Fruit fly (Drosophila melanogaster) ovary, adult (tissue): ENCODE results near the gene Hk.

ENCODE experiments used
- CG17801 ChIP-seq: fragments of 200-800 bp; optimal IDR thresholded peaks from 2 replicates; lab custom pipeline; 2019; ENCODE audit warnings: missing biosample characterization, mild to moderate bottlenecking, missing genetic modification characterization, moderate library complexity; ENCODE audit not compliant: partially characterized antibody

Gene Hk

DNA sequence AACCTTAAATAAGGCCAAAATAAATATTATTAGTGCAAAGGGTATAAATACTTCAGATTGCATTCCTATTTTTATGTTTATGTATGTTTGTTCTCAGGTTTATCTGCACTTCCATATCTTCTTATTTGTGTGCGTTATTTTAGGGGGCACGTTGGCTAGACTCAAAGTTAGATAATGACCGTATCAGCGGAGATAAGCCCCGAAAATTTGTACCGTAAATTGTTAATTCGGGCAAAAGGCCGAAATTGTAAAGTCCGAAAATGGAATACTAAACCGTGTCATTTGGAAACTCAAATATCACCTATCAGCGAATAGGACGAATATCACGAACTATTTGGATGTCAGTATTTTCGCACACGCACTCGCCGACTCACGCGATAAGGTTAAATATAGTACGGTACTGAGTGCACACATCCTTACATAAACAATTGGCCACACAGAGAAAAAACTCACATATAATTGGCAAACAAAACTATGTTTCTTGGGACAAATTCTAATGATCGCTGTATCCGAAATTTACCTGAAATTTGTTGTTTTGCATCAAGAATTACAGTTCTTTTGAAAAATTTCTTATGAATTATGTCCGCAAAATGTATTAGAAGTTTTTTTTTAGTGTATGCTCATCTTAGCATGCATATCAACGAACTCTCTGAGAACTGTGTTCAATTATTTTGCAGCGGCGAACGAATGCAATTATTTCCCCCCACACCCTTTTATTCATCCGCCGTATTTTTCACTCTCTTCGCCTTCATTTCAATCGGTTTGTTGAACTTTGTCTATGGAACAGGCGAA is at the start of gene Hk:
Gene Hk, minus strand, starts transcription at position 321 of the 792 bp plus-strand sequence.
- TF ChIP-seq CG17801 (GFP tag; lab: Kevin White, UChicago): no peak

dm6 chrX:10308996-10309395 is 45.7 kb upstream of the Hk start:
- no peak for TF ChIP-seq CG17801 (GFP tag; lab: Kevin White, UChicago)

dm6 chrX:10307955-10308354 is 44.7 kb upstream of the Hk start:
- no peak for TF ChIP-seq CG17801 (GFP tag; lab: Kevin White, UChicago)

DNA sequence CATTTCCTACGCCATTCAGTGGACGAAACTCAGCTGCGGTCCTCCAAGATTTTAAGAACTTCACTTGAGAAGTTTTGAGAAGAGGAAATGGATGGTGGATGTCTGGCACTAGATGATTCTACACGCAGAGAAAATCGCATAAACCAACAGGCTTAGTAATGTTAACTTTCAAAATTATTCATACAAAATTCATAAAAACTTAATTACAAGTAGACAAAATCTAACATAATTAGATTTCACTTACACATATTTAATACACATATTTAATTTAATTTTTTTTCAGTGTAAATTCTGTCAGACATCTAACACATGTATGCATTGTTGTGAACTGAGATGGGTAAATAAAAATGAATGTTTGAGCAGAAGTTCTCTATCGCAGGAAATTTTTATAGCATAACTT is 36.9 kb upstream of the Hk start:
- TF ChIP-seq CG17801 (GFP tag; lab: Kevin White, UChicago): no peak

dm6 chrX:10290761-10291041 is 27.4 kb upstream of the Hk start:
- no peak for TF ChIP-seq CG17801 (GFP tag; lab: Kevin White, UChicago)

- no peak for TF ChIP-seq CG17801 (GFP tag; lab: Kevin White, UChicago)
Observed at dm6 chrX:10289935-10290760, 26.9 kb upstream of the Hk start.

DNA sequence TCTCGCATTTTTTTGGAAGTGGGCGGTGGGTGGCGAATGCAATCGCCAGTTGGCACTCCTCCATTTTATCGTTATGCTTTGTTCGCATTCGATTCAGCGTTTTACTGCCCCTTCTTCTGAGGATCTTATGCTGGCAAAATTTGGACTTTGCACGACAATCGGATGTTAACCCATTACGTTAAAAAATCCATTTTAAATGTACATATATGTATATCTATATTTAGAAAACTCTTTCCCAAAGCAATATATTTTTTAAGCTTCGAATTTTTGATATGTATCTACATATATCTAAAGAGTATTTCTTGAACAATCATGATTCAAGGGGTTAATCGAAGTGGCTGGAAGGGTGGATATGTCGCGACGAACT is 2.7 kb upstream of the Hk start:
- peak; percentile 12 for TF ChIP-seq CG17801 (GFP tag; lab: Kevin White, UChicago)

- TF ChIP-seq CG17801 (GFP tag; lab: Kevin White, UChicago): peak; percentile 54
Observed at dm6 chrX:10265213-10266017, 2.1 kb upstream of the Hk start, which contains the start of gene CG12643. CG12643 (minus strand) TSS chrX:10265263.

DNA sequence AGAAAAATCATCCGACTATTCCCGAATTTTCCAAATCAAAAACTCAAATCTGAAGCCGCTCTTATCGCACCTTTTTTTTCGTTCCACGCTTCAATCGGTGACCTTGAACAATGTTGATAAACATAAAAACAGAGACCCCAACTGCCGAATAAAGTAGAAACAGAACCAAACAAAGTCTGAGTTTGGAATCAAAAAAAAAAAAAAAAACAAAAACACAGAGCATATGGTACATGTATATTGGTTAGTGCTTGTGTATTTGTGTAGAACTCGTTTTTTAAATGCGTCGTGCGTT is 618 bp upstream of the Hk start:
- no peak for TF ChIP-seq CG17801 (GFP tag; lab: Kevin White, UChicago)

dm6 chrX:10261172-10261571 is 2.1 kb downstream of the Hk start:
- TF ChIP-seq CG17801 (GFP tag; lab: Kevin White, UChicago): no peak

DNA sequence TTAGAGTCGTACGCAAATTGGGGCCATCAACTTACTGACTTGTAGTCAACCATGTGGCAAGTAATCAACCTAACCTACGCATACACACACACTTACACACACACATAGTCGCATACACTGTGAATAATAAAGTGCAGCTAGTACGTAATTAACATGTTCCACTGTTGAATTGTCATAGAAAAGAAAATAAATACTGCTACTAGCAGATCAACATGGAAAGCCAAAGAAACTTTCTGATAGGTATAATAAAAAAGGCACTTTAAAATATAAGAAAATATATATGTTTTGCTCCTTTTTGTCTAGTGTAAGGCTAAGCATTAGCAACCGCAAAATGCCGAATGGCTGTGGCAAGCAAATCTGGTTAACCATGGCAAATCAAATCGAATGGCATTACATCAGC is 3.8 kb downstream of the Hk start:
- TF ChIP-seq CG17801 (GFP tag; lab: Kevin White, UChicago): no peak

DNA sequence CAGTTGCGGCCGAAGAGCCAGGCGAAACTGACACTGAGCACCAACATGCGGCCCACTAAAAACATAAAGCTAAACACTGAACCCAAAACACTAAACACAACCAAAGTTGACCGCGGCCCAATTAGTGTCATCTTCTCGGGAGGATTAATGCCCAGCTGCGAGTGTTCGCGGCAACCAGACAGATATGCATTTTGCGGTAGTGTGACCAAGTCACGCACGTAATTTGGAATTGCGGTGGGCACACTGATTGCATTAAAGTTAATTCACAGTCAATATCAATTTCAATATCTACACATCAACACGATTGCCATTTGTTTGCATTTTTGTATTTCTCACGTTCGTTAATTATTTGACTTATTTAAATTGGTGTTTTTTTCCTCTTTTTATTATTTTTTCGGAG is 7.1 kb downstream of the Hk start:
- TF ChIP-seq CG17801 (GFP tag; lab: Kevin White, UChicago): no peak

DNA sequence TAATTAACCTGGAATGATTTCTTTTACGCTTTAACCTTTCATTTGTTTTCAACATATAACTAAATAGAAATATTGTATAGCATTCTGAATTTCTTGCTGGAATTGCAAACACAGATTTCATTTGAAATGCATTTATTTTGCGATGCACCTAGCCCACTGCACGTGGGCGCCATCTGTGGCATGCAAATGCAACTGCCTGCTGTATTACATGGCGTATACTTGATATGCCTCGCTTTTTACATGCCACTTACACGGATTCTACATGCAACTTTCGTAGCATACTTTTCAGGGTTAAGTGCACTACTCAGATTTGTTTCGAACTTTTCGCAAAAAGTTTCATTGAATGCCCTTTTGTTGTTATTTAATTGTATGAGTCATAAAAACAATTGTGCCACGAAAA is 10.5 kb downstream of the Hk start:
- no peak for TF ChIP-seq CG17801 (GFP tag; lab: Kevin White, UChicago)

DNA sequence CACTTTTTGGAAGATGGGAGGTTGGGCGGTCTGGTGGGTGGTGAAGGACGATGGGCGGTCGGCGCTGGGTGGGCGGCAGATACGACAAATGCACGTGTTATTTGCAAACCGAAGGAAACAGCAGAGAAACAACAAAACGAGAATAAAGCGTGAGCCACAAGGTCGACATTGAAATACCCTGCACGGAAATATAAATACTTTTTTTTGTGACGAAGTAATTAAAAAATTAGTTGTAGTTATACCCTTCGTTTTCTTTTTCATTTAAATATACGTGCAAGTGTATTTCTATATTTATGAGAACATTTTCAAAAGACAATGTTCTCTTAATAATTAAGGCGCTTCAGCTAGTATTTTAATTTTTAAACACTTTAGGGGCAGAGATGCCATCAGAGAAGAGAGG is 12.6 kb downstream of the Hk start:
- TF ChIP-seq CG17801 (GFP tag; lab: Kevin White, UChicago): no peak

DNA sequence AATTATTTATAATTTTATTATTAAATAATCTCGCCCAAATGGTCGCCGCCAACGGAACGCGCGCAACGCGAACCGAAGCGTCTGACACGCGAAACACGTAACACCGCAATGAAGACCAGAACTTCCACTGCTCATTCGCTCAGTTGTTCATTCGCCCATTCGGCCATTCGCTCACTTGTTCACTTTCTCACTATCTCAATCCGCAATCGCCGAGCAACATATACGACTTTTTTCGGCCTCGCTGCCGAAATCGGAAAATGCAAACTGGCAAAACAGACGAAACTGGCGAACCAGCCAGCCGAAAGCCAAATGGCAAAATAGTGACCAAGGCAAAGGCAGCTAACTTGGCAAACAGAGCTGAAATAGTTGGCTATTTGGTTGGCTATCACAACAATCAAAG is 13.3 kb downstream of the Hk start:
- no peak for TF ChIP-seq CG17801 (GFP tag; lab: Kevin White, UChicago)
